Worm (Caenorhabditis elegans) whole organism, L1 larva: Measurements from ENCODE around the gene str-2.

Source experiments
- C04F5.9 ChIP-seq: sonication (generic microtip); optimal IDR thresholded peaks from 2 replicates; lab custom pipeline; 2016; ENCODE audit warnings: missing genetic modification characterization, missing compliant biosample characterization
- C16A3.4 ChIP-seq: fragments of 150-350 bp; optimal IDR thresholded peaks from 2 replicates; lab custom pipeline; 2014; ENCODE audit warnings: missing biosample characterization, missing genetic modification characterization
- C34B4.2 ChIP-seq: sonication (generic microtip); optimal IDR thresholded peaks from 2 replicates; lab custom pipeline; 2017; ENCODE audit warnings: mild to moderate bottlenecking, missing genetic modification characterization, missing compliant biosample characterization
- aha-1 ChIP-seq: fragments of 150-350 bp; optimal IDR thresholded peaks from 2 replicates; lab custom pipeline; 2014; ENCODE audit warnings: missing biosample characterization, missing genetic modification characterization
- alr-1 ChIP-seq: fragments of 200-800 bp; sonication (Bioruptor generic); optimal IDR thresholded peaks from 2 replicates; lab custom pipeline; 2018; ENCODE audit warnings: borderline replicate concordance, mild to moderate bottlenecking, missing genetic modification characterization, missing compliant biosample characterization
- ceh-63 ChIP-seq: fragments of 200-800 bp; sonication (Bioruptor generic); optimal IDR thresholded peaks from 2 replicates; lab custom pipeline; 2018; ENCODE audit warnings: mild to moderate bottlenecking, missing genetic modification characterization, missing compliant biosample characterization
- ceh-82 ChIP-seq, 3 experiments: fragments of 150-350 bp in 1 of 3; sonication (generic microtip) in 2 of 3; optimal IDR thresholded peaks; 2 replicates each; lab custom pipeline; 2014 to 2017; ENCODE audit warnings: missing biosample characterization in 3 of 3, missing genetic modification characterization in 3 of 3
- ceh-88 ChIP-seq: fragments of 200-800 bp; sonication (Bioruptor generic); IDR thresholded peaks from 2 replicates; pipeline ENCODE4 v1.3.6; 2022; ENCODE audit warnings: missing genetic modification characterization, missing compliant biosample characterization
- ces-1 ChIP-seq: fragments of 150-350 bp; optimal IDR thresholded peaks from 2 replicates; lab custom pipeline; 2014; ENCODE audit warnings: missing biosample characterization, missing genetic modification reagents, missing genetic modification characterization
- efl-1 ChIP-seq, 4 experiments: fragments of 150-350 bp; optimal IDR thresholded peaks in 3 of 4; peaks in 1 of 4; 1 replicate in 1 of 4; 2 replicates in 3 of 4; lab custom pipeline; 2014; ENCODE audit warnings: missing biosample characterization in 2 of 4, missing genetic modification characterization in 2 of 4, missing genetic modification reagents in 2 of 4
- efl-3 ChIP-seq: fragments of 200-800 bp; sonication (Bioruptor generic); optimal IDR thresholded peaks from 2 replicates; lab custom pipeline; 2018; ENCODE audit warnings: mild to moderate bottlenecking, missing genetic modification characterization, missing compliant biosample characterization
- egl-13 ChIP-seq: sonication (generic microtip); optimal IDR thresholded peaks from 2 replicates; lab custom pipeline; 2016; ENCODE audit warnings: missing genotype, missing genetic modification reagents, missing genetic modification characterization, missing compliant biosample characterization
- egl-27 ChIP-seq, 2 experiments: fragments of 150-350 bp in 1 of 2; sonication (generic microtip); optimal IDR thresholded peaks; 3 replicates each; lab custom pipeline; 2017 to 2018; ENCODE audit warnings: missing biosample characterization in 2 of 2, missing genetic modification characterization in 2 of 2, missing genetic modification reagents in 2 of 2
- elt-3 ChIP-seq, 6 experiments: fragments of 150-350 bp in 1 of 6; sonication (generic microtip); optimal IDR thresholded peaks; 2 replicates each; lab custom pipeline; 2017 to 2018; ENCODE audit warnings: missing biosample characterization in 6 of 6, missing genetic modification characterization in 6 of 6, inconsistent platforms in 1 of 6
- ets-5 ChIP-seq: fragments of 200-800 bp; sonication (Bioruptor generic); IDR thresholded peaks from 2 replicates; pipeline ENCODE4 v1.3.6; 2022; ENCODE audit warnings: missing genetic modification characterization, missing compliant biosample characterization
- fkh-4 ChIP-seq: sonication (generic microtip); optimal IDR thresholded peaks from 2 replicates; lab custom pipeline; 2016; ENCODE audit warnings: missing compliant biosample characterization, missing genetic modification characterization, borderline replicate concordance
- fkh-8 ChIP-seq: sonication (generic microtip); optimal IDR thresholded peaks from 2 replicates; lab custom pipeline; 2016; ENCODE audit warnings: mild to moderate bottlenecking, missing genetic modification characterization, missing compliant biosample characterization
- hlh-17 ChIP-seq: fragments of 200-800 bp; sonication (Bioruptor generic); optimal IDR thresholded peaks from 2 replicates; lab custom pipeline; 2018; ENCODE audit warnings: missing genetic modification characterization, mild to moderate bottlenecking, missing compliant biosample characterization, moderate library complexity, borderline replicate concordance
- hlh-4 ChIP-seq: sonication (generic microtip); optimal IDR thresholded peaks from 2 replicates; lab custom pipeline; 2016; ENCODE audit warnings: mild to moderate bottlenecking, missing genetic modification characterization, missing compliant biosample characterization
- hpl-2 ChIP-seq: fragments of 150-350 bp; optimal IDR thresholded peaks from 2 replicates; lab custom pipeline; 2014; ENCODE audit warnings: missing biosample characterization, missing genetic modification reagents, missing genetic modification characterization
- jun-1 ChIP-seq: fragments of 150-350 bp; optimal IDR thresholded peaks from 2 replicates; lab custom pipeline; 2014; ENCODE audit warnings: missing biosample characterization, missing genetic modification reagents, missing genetic modification characterization
- lin-13 ChIP-seq: fragments of 150-350 bp; optimal IDR thresholded peaks from 2 replicates; lab custom pipeline; 2014; ENCODE audit warnings: missing biosample characterization, missing genetic modification reagents, missing genetic modification characterization
- lin-14 ChIP-seq: fragments of 200-800 bp; sonication (Bioruptor generic); optimal IDR thresholded peaks from 2 replicates; lab custom pipeline; 2018; ENCODE audit warnings: mild to moderate bottlenecking, missing genetic modification characterization, moderate library complexity, missing compliant biosample characterization
- lin-15B ChIP-seq: fragments of 150-350 bp; sonication (generic microtip); optimal IDR thresholded peaks from 3 replicates; lab custom pipeline; 2014; ENCODE audit warnings: missing biosample characterization, missing genetic modification characterization
- lin-39 ChIP-seq: fragments of 150-350 bp; optimal IDR thresholded peaks from 2 replicates; lab custom pipeline; 2014; ENCODE audit warnings: missing biosample characterization, missing genetic modification reagents, missing genetic modification characterization
- lir-3 ChIP-seq: sonication (generic microtip); optimal IDR thresholded peaks from 2 replicates; lab custom pipeline; 2016; ENCODE audit warnings: mild to moderate bottlenecking, missing genetic modification characterization, moderate library complexity, missing compliant biosample characterization; ENCODE audit not compliant: poor library complexity
- lsy-2 ChIP-seq, 2 experiments: fragments of 150-350 bp; optimal IDR thresholded peaks; 2 replicates each; lab custom pipeline; 2014; ENCODE audit warnings: missing biosample characterization in 2 of 2, missing genetic modification characterization in 2 of 2
- mab-9 ChIP-seq: fragments of 200-800 bp; sonication (Bioruptor generic); IDR thresholded peaks from 2 replicates; pipeline ENCODE4 v1.3.6; 2022; ENCODE audit warnings: missing genetic modification reagents, missing genetic modification characterization, missing compliant biosample characterization
- mef-2 ChIP-seq: fragments of 150-350 bp; optimal IDR thresholded peaks from 2 replicates; lab custom pipeline; 2014; ENCODE audit warnings: missing biosample characterization, missing genetic modification characterization
- nhr-20 ChIP-seq: sonication (generic microtip); optimal IDR thresholded peaks from 2 replicates; lab custom pipeline; 2016; ENCODE audit warnings: mild to moderate bottlenecking, missing genetic modification characterization, missing compliant biosample characterization
- nhr-237 ChIP-seq: fragments of 150-350 bp; optimal IDR thresholded peaks from 2 replicates; lab custom pipeline; 2014; ENCODE audit warnings: missing biosample characterization, missing genetic modification characterization
- nhr-28 ChIP-seq: fragments of 150-350 bp; optimal IDR thresholded peaks from 2 replicates; lab custom pipeline; 2014; ENCODE audit warnings: missing biosample characterization, missing genetic modification characterization
- nhr-47 ChIP-seq: sonication (generic microtip); optimal IDR thresholded peaks from 2 replicates; lab custom pipeline; 2016; ENCODE audit warnings: mild to moderate bottlenecking, missing genetic modification characterization, moderate library complexity, missing compliant biosample characterization
- nhr-71 ChIP-seq: sonication (generic microtip); optimal IDR thresholded peaks from 2 replicates; lab custom pipeline; 2016; ENCODE audit warnings: mild to moderate bottlenecking, missing genetic modification characterization, moderate library complexity, missing compliant biosample characterization
- nhr-84 ChIP-seq: sonication (generic microtip); optimal IDR thresholded peaks from 2 replicates; lab custom pipeline; 2017; ENCODE audit warnings: missing biosample characterization, missing genetic modification characterization
- nhr-85 ChIP-seq: sonication (generic microtip); peaks from one replicate; lab custom pipeline; 2016; ENCODE audit warnings: missing genetic modification characterization, inconsistent platforms, missing compliant biosample characterization
- rnt-1 ChIP-seq: sonication (generic microtip); optimal IDR thresholded peaks from 2 replicates; lab custom pipeline; 2016; ENCODE audit warnings: mild to moderate bottlenecking, missing genetic modification characterization, moderate library complexity, missing compliant biosample characterization
- snpc-4 ChIP-seq: fragments of 150-350 bp; optimal IDR thresholded peaks from 2 replicates; lab custom pipeline; 2014; ENCODE audit warnings: missing biosample characterization, missing genetic modification characterization
- snu-23 ChIP-seq: sonication (generic microtip); optimal IDR thresholded peaks from 2 replicates; lab custom pipeline; 2016; ENCODE audit warnings: missing genetic modification characterization, missing compliant biosample characterization
- sox-4 ChIP-seq: sonication (generic microtip); optimal IDR thresholded peaks from 2 replicates; lab custom pipeline; 2016; ENCODE audit warnings: missing genetic modification characterization, missing compliant biosample characterization
- sup-37 ChIP-seq: fragments of 200-800 bp; sonication (Bioruptor generic); optimal IDR thresholded peaks from 2 replicates; lab custom pipeline; 2018; ENCODE audit warnings: mild to moderate bottlenecking, missing genetic modification characterization, missing compliant biosample characterization
- tbx-2 ChIP-seq: sonication (generic microtip); optimal IDR thresholded peaks from 2 replicates; lab custom pipeline; 2016; ENCODE audit warnings: missing genetic modification characterization, missing compliant biosample characterization
- unc-130 ChIP-seq: fragments of 150-350 bp; optimal IDR thresholded peaks from 2 replicates; lab custom pipeline; 2017; ENCODE audit warnings: missing biosample characterization, missing genetic modification characterization, inconsistent platforms
- unc-86 ChIP-seq: sonication (generic microtip); optimal IDR thresholded peaks from 2 replicates; lab custom pipeline; 2016; ENCODE audit warnings: missing genetic modification characterization, missing compliant biosample characterization
- unc-98 ChIP-seq: fragments of 200-800 bp; sonication (Bioruptor generic); IDR thresholded peaks from 2 replicates; pipeline ENCODE4 v1.3.6; 2022; ENCODE audit warnings: missing genetic modification characterization, missing compliant biosample characterization
- vab-15 ChIP-seq: sonication (generic microtip); optimal IDR thresholded peaks from 2 replicates; lab custom pipeline; 2017; ENCODE audit warnings: missing genotype, mild to moderate bottlenecking, missing genetic modification characterization, missing compliant biosample characterization
- xbp-1 ChIP-seq: sonication (generic microtip); optimal IDR thresholded peaks from 2 replicates; lab custom pipeline; 2016; ENCODE audit warnings: missing genetic modification characterization, missing compliant biosample characterization
- zag-1 ChIP-seq: fragments of 150-350 bp; optimal IDR thresholded peaks from 2 replicates; lab custom pipeline; 2014; ENCODE audit warnings: missing biosample characterization, missing genetic modification characterization
- zip-4 ChIP-seq: fragments of 200-800 bp; sonication (Bioruptor generic); optimal IDR thresholded peaks from 2 replicates; lab custom pipeline; 2018; ENCODE audit warnings: mild to moderate bottlenecking, missing genetic modification characterization, moderate library complexity, missing compliant biosample characterization
- ztf-11 ChIP-seq, 2 experiments: sonication (generic microtip); optimal IDR thresholded peaks; 2 replicates each; lab custom pipeline; 2016 to 2017; ENCODE audit warnings: missing genetic modification characterization in 2 of 2, missing biosample characterization in 1 of 2, missing compliant biosample characterization in 1 of 2
- ztf-4 ChIP-seq: fragments of 150-350 bp; optimal IDR thresholded peaks from 2 replicates; lab custom pipeline; 2014; ENCODE audit warnings: missing biosample characterization, missing genetic modification characterization

str-2 gene

DNA sequence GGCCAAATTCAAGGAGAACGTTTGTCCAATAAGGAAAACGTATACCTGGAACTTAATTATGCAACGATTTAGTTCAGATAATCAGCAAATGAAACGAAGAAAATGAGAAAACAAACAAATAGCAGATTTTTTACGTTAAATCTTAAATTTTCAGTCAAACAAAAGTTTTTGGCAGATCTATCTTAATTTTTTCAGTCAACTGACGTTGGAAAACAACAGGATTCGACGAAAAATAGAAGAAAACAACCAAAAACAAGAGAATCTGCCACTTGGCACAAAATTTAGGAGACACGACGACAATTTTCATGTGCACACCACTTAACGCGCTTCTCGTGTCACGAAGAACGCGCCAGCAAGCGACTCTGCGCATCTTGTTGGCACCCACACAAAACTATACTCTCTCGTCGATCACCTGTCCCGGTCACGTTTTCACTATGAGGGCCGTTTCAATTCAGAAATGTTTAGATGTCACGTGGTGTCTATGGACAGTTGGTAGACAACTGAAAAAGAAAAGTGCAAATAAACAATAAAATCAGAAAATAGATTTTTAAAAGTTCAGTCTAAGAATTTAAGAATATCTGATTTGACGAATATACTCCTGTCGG, 34.3 kb downstream of the str-2 start, which contains the start of gene ztf-7 (continued):
- peak; percentile 61 for TF ChIP-seq C34B4.2 (tag; lab: Kevin White, UChicago)
- no peak for TF ChIP-seq hlh-4 (tag; lab: Kevin White, UChicago)
- TF ChIP-seq ces-1 (GFP tag; lab: Kevin White, UChicago) = no peak
- TF ChIP-seq hlh-17 = no peak
- TF ChIP-seq nhr-28 = no peak
- no peak for TF ChIP-seq alr-1 (tag; lab: Kevin White, UChicago)
- no peak for TF ChIP-seq zag-1 (tag; lab: Kevin White, UChicago)
- TF ChIP-seq nhr-84 = no peak
- TF ChIP-seq efl-3 (GFP tag; lab: Kevin White, UChicago) = peak; percentile 66
- peak; percentile 95 for TF ChIP-seq snpc-4 (tag; lab: Kevin White, UChicago)
- peak; percentile 90 for TF ChIP-seq mef-2 (tag; lab: Kevin White, UChicago)
- peak; percentile 99 for TF ChIP-seq unc-130 (tag; lab: Kevin White, UChicago)
- TF ChIP-seq nhr-237 = peak; percentile 74
- TF ChIP-seq lir-3 (tag; lab: Kevin White, UChicago) = peak; percentile 86
- TF ChIP-seq C04F5.9 (tag; lab: Kevin White, UChicago) = peak; percentile 85
- peak; percentile 98 for TF ChIP-seq sup-37 (GFP tag; lab: Kevin White, UChicago)
- TF ChIP-seq nhr-47 = peak; percentile 99
- peak; percentile 94 for TF ChIP-seq ceh-88 (GFP tag; lab: Robert Waterston, UW)
- TF ChIP-seq ceh-63 (GFP tag; lab: Kevin White, UChicago) = no peak
- TF ChIP-seq nhr-20 = peak; percentile 100
- TF ChIP-seq egl-13 (tag; lab: Kevin White, UChicago) = peak; percentile 95
- peak; percentile 98 for TF ChIP-seq xbp-1 (tag; lab: Kevin White, UChicago)
- TF ChIP-seq jun-1 (tag; lab: Kevin White, UChicago) = peak; percentile 93
- peak in 3 of 6 experiments; percentile 41 to 97 (median 85) for TF ChIP-seq elt-3 (tag; optimal IDR thresholded peaks at IDR 0.05; lab: Kevin White, UChicago)
- peak; percentile 99 for TF ChIP-seq nhr-85 (tag; lab: Kevin White, UChicago)
- TF ChIP-seq unc-86 (tag; lab: Kevin White, UChicago) = peak; percentile 97
- peak; percentile 58 for TF ChIP-seq fkh-4 (tag; lab: Kevin White, UChicago)
- TF ChIP-seq ets-5 = no peak
- peak; percentile 99 for TF ChIP-seq fkh-8 (tag; lab: Kevin White, UChicago)
- TF ChIP-seq mab-9 = peak; percentile 92
- TF ChIP-seq nhr-71 (tag; lab: Kevin White, UChicago) = peak; percentile 100
- TF ChIP-seq egl-27 (tag; optimal IDR thresholded peaks at IDR 0.05; lab: Kevin White, UChicago) = no peak
- peak; percentile 83 for TF ChIP-seq aha-1
- TF ChIP-seq snu-23 (GFP tag; lab: Kevin White, UChicago) = peak; percentile 99
- peak; percentile 85 to 94 (median 85) for TF ChIP-seq ceh-82 (tag; optimal IDR thresholded peaks at IDR 0.05; lab: Kevin White, UChicago)
- peak; percentile 100 for TF ChIP-seq lin-14 (GFP tag; lab: Kevin White, UChicago)
- peak; percentile 99 for TF ChIP-seq tbx-2
- peak; percentile 96 for TF ChIP-seq lin-39 (tag; lab: Kevin White, UChicago)
- peak; percentile 91 to 93 for TF ChIP-seq efl-1 (optimal IDR thresholded peaks at IDR 0.05; lab: Kevin White, UChicago)
- peak; percentile 83 to 99 for TF ChIP-seq efl-1 (GFP tag; optimal IDR thresholded peaks at IDR 0.05 in 1 of 2; lab: Kevin White, UChicago)
- peak; percentile 97 for TF ChIP-seq C16A3.4
- TF ChIP-seq lsy-2 (tag; optimal IDR thresholded peaks at IDR 0.05; lab: Kevin White, UChicago) = peak; percentile 95 to 96
- TF ChIP-seq lin-15B = peak; percentile 75
- peak; percentile 86 for TF ChIP-seq hpl-2 (GFP tag; lab: Kevin White, UChicago)
- peak; percentile 87 for TF ChIP-seq unc-98
- peak; percentile 97 for TF ChIP-seq lin-13
- peak; percentile 82 for TF ChIP-seq zip-4 (GFP tag; lab: Kevin White, UChicago)
- peak in 1 of 2 experiments; percentile 87 for TF ChIP-seq ztf-11 (tag; optimal IDR thresholded peaks at IDR 0.05; lab: Kevin White, UChicago)
- TF ChIP-seq rnt-1 (tag; lab: Kevin White, UChicago) = peak; percentile 97
- TF ChIP-seq vab-15 = peak; percentile 77
- TF ChIP-seq sox-4 (tag; lab: Kevin White, UChicago) = peak; percentile 86
- TF ChIP-seq ztf-4 (tag; lab: Kevin White, UChicago) = peak; percentile 95
